Worm (Caenorhabditis elegans): Measurements from ENCODE around the gene F47B7.2.

ce11 chrX:3743190-3743589, 29.4 kb upstream of the F47B7.2 start:
- no peak for TF ChIP-seq nhr-28 (tag; optimal IDR thresholded peaks at IDR 0.05)
- no peak for TF ChIP-seq cnd-1 (tag; optimal IDR thresholded peaks at IDR 0.05)
- TF ChIP-seq drap-1 (GFP tag; optimal IDR thresholded peaks at IDR 0.05), result no peak
- no peak for TF ChIP-seq pha-4 (tag; optimal IDR thresholded peaks at IDR 0.05)
- no peak for TF ChIP-seq mls-2 (tag; optimal IDR thresholded peaks at IDR 0.05)
- TF ChIP-seq ces-1 (GFP tag; optimal IDR thresholded peaks at IDR 0.05), result no peak
- TF ChIP-seq lin-13 (tag; optimal IDR thresholded peaks at IDR 0.05), result no peak
